Worm (Caenorhabditis elegans) whole organism, young adult: ENCODE results near the gene R11.4.

Source experiments
- T07F8.4 ChIP-seq: sonication (generic microtip); optimal IDR thresholded peaks from 2 replicates; lab custom pipeline; 2016; ENCODE audit warnings: mild to moderate bottlenecking, missing genetic modification characterization, moderate library complexity, missing compliant biosample characterization
- mcd-1 ChIP-seq: fragments of 200-800 bp; sonication (Bioruptor generic); IDR thresholded peaks from 2 replicates; pipeline ENCODE4 v1.3.6; 2022; ENCODE audit warnings: missing genetic modification reagents, missing genetic modification characterization, missing compliant biosample characterization

ce11 chrX:16217749-16218148, 7.3 kb upstream of the R11.4 start:
- TF ChIP-seq mcd-1 (no peak), T07F8.4 (no peak)
